Fruit fly (Drosophila melanogaster) Kc167 (cell line): Measurements from ENCODE around the gene CG13609.

Source experiments
- Sin3A ChIP-seq: fragments of >200 bp; optimal IDR thresholded peaks from 2 replicates; lab custom pipeline; 2018; ENCODE audit warnings: missing external identifiers
- h ChIP-seq: fragments of >200 bp; optimal IDR thresholded peaks from 3 replicates; lab custom pipeline; 2018; ENCODE audit warnings: missing external identifiers

- TF ChIP-seq Sin3A (lab: Kevin White, UChicago) (no peak), h (lab: Kevin White, UChicago) (no peak)
Observed at dm6 chr3R:24205935-24206334, 20.9 kb upstream of the CG13609 start.
